Worm (Caenorhabditis elegans) whole organism, midembryonic: ENCODE data around the gene wdr-62.

Source experiments
- cog-1 ChIP-seq: sonication (generic microtip); optimal IDR thresholded peaks from 2 replicates; lab custom pipeline; 2016; ENCODE audit warnings: missing genetic modification characterization, missing compliant biosample characterization
- ztf-29 ChIP-seq: fragments of 200-800 bp; sonication (Bioruptor generic); IDR thresholded peaks from 2 replicates; pipeline ENCODE4 v1.3.6; 2022; ENCODE audit warnings: missing genetic modification reagents, missing genetic modification characterization, missing compliant biosample characterization

DNA sequence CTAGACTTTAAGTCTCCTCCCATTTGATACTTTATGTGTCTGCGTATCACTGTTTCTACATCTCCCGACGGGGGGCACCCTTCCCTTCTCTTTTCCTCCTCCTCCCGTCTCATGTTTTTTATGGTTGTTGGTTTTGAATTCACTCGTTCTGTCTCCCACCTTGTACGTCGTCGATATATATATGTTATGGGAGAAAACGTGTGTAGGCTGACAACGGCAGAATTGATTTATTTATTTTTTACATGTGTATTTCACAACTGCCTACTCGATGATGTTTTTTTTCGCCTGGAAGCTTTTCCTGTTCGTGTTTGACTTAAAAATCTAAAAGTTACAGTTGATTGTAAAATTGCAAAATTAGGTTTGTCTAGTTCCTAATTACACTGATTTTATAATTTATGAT lies 1.4 kb upstream of the wdr-62 start:
- TF ChIP-seq cog-1, result no peak
- TF ChIP-seq ztf-29, result no peak
